Fruit fly (Drosophila melanogaster): ENCODE measurements around the gene Lint-1.
A peak's percentile ranks its signal among the peaks of the same experiment; 100 is the strongest.

The Lint-1 gene

DNA sequence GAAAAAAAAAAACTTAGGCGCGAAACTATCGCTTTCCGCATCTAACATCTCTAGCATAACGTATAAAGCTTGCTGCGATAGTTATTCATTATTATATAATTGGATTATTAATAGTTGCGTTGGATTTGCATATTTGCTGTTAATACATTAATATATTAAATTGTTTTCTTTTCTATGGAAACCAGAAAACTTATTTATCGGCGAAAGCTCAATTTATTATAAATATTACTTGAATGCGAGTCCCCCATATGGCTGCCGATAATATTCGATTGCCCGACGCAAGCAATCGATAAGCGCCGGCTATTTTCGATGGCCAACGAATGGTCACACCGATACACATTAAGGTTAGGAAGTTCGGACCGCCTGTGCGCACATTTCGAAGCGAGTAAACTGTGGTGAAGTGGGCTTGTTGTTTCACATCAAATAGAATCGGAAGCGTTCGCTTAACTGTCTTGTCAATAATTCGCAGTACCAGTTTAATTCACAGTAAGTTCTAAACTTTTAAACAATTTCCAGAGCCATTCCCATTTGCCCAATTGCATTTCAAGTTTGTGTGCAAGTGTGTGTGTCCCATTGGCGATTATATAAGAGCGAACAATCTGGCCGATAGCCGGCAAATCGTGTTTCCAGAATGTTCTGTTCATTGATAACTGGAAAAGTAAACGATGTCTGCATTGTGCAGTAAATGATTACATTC, 40.8 kb upstream of the Lint-1 start, which contains the start of gene Hsp60A (continued):
- TF ChIP-seq CG10431 (GFP tag; optimal IDR thresholded peaks at IDR 0.05) = peak; percentile 1

DNA sequence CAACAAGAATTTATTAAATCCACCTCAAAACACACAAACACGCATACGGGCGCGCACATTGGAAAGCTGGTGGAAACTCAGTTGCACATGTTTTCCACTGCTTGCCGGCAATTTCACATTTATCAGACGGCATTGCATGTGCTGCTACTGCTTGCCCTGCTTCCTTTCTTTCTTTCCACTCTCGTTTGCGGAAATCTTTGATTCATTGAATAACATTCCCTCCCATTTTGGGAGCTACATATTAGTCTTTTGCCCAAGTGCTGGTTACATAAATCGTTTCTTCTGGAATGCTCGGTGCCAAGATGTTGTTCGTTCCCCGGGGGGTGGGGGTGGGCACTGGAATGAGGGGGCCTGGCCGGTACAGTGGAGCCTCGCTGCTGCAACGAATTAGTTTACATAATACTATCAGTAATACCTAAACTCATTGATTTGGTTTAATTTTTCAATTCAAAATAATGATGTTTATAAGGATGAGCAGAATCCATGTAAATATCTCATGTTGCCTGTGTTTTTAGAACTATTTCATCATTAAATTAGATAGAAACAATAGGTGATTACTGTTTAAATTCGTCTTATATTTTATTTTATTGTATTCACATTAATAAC, 40.2 kb upstream of the Lint-1 start:
- TF ChIP-seq sens (GFP tag) (peak; percentile 75), CG17359 (tag; optimal IDR thresholded peaks at IDR 0.05) (peak; percentile 15), Tbp (GFP tag; optimal IDR thresholded peaks at IDR 0.05) (no peak), CG30403 (GFP tag; optimal IDR thresholded peaks at IDR 0.05) (peak; percentile 48), row (GFP tag; IDR thresholded peaks at IDR 0.05) (peak; percentile 52), crol (GFP tag; IDR thresholded peaks at IDR 0.05) (0 out of 2 replicates have a peak, but pooled peaks have one; percentile 16), Drgx (GFP tag; IDR thresholded peaks at IDR 0.05) (peak; percentile 16; the same call in 1 of the 2 replicates), ci (GFP tag; IDR thresholded peaks at IDR 0.05) (0 out of 3 replicates have a peak, but pooled peaks have one; percentile 7), stwl (tag; optimal IDR thresholded peaks at IDR 0.05) (peak; percentile 23), Ptx1 (GFP tag; IDR thresholded peaks at IDR 0.05) (peak; percentile 38; the same call in 1 of the 2 replicates), phol (tag; optimal IDR thresholded peaks at IDR 0.05) (peak; percentile 12), CG7987 (GFP tag; optimal IDR thresholded peaks at IDR 0.05) (no peak), CG31365 (tag; optimal IDR thresholded peaks at IDR 0.05) (peak; percentile 98), YL-1 (GFP tag; optimal IDR thresholded peaks at IDR 0.05) (peak; percentile 49), HLH3B (GFP tag; IDR thresholded peaks at IDR 0.05) (peak; percentile 45), Max (GFP tag; optimal IDR thresholded peaks at IDR 0.05) (peak; percentile 7), CG2199 (GFP tag; IDR thresholded peaks at IDR 0.05) (0 out of 3 replicates have a peak, but pooled peaks have one; percentile 16), CG31224 (GFP tag; IDR thresholded peaks at IDR 0.05) (no peak), trh (GFP tag; optimal IDR thresholded peaks at IDR 0.05) (no peak), CG6791 (GFP tag; IDR thresholded peaks at IDR 0.05; ENCODE audit: partially characterized antibody) (no peak), CG17328 (GFP tag; IDR thresholded peaks at IDR 0.05) (0 out of 2 replicates have a peak, but pooled peaks have one; percentile 12), Med (GFP tag) (peak; percentile 36), cwo (GFP tag; optimal IDR thresholded peaks at IDR 0.05) (peak; percentile 5), salm (tag; optimal IDR thresholded peaks at IDR 0.05) (no peak), tgo (GFP tag; IDR thresholded peaks at IDR 0.05) (peak; percentile 23; the same call in 1 of the 3 replicates), dm (GFP tag; optimal IDR thresholded peaks at IDR 0.05) (peak; percentile 80), CG13424 (tag; optimal IDR thresholded peaks at IDR 0.05) (peak; percentile 25), kay (GFP tag; optimal IDR thresholded peaks at IDR 0.05) (no peak), ato (GFP tag; IDR thresholded peaks at IDR 0.05; ENCODE audit: partially characterized antibody) (no peak), CG10274 (GFP tag; optimal IDR thresholded peaks at IDR 0.05) (no peak), PHDP (tag; optimal IDR thresholded peaks at IDR 0.05) (no peak), esg (GFP tag; conservative IDR thresholded peaks at IDR 0.05) (0 out of 2 replicates have a peak, but pooled peaks have one; percentile 17), CG9817 (tag; optimal IDR thresholded peaks at IDR 0.05) (peak; percentile 6), CG34422 (GFP tag; IDR thresholded peaks at IDR 0.05) (peak; percentile 74; the same call in 2 of the 3 replicates), CG11456 (GFP tag; IDR thresholded peaks at IDR 0.05) (0 out of 3 replicates have a peak, but pooled peaks have one; percentile 23), CG12299 (tag; optimal IDR thresholded peaks at IDR 0.05) (no peak), Dfd (GFP tag; optimal IDR thresholded peaks at IDR 0.05) (peak in 1 of 2 experiments; percentile 68), sisA (GFP tag; IDR thresholded peaks at IDR 0.05) (0 out of 2 replicates have a peak, but pooled peaks have one; percentile 20), Pdp1 (GFP tag; optimal IDR thresholded peaks at IDR 0.05) (peak in 1 of 2 experiments; percentile 68), CG14441 (GFP tag; IDR thresholded peaks at IDR 0.05) (peak; percentile 14; the same call in 1 of the 2 replicates), CG9437 (GFP tag; optimal IDR thresholded peaks at IDR 0.05) (no peak), CG18599 (GFP tag; optimal IDR thresholded peaks at IDR 0.05) (peak; percentile 22), pros (GFP tag; optimal IDR thresholded peaks at IDR 0.05) (peak; percentile 59), hkb (optimal IDR thresholded peaks at IDR 0.05) (no peak), hkb (GFP tag; IDR thresholded peaks at IDR 0.05) (peak; percentile 43; the same call in 1 of the 2 replicates)

Data from whole organism, embryonic.